Worm (Caenorhabditis elegans) whole organism, early embryonic: ENCODE data around the gene W04E12.5.

Experiments used
- B0310.2 ChIP-seq: sonication (generic microtip); optimal IDR thresholded peaks from 2 replicates; lab custom pipeline; 2016; ENCODE audit warnings: mild to moderate bottlenecking, missing genetic modification characterization, missing compliant biosample characterization
- aly-1 ChIP-seq: sonication (generic microtip); optimal IDR thresholded peaks from 2 replicates; lab custom pipeline; 2016; ENCODE audit warnings: missing genetic modification characterization, missing compliant biosample characterization
- ama-1 ChIP-seq: fragments of 150-350 bp; optimal IDR thresholded peaks from 2 replicates; lab custom pipeline; 2014
- ceh-13 ChIP-seq: fragments of 200-800 bp; sonication (Bioruptor generic); optimal IDR thresholded peaks from 2 replicates; lab custom pipeline; 2018; ENCODE audit warnings: mild to moderate bottlenecking, missing genetic modification characterization, missing compliant biosample characterization
- ceh-36 ChIP-seq: sonication (generic microtip); optimal IDR thresholded peaks from 2 replicates; lab custom pipeline; 2016; ENCODE audit warnings: missing genetic modification characterization, inconsistent platforms, missing compliant biosample characterization
- flt-1 ChIP-seq: fragments of 200-800 bp; sonication (Bioruptor generic); IDR thresholded peaks from 2 replicates; pipeline ENCODE4 v1.3.6; 2022; ENCODE audit warnings: missing genetic modification characterization, missing compliant biosample characterization
- hmbx-1 ChIP-seq: sonication (generic microtip); optimal IDR thresholded peaks from 2 replicates; lab custom pipeline; 2016; ENCODE audit warnings: mild to moderate bottlenecking, missing genetic modification characterization, missing compliant biosample characterization
- hmg-4 ChIP-seq: fragments of 200-800 bp; sonication (Bioruptor generic); optimal IDR thresholded peaks from 2 replicates; lab custom pipeline; 2018; ENCODE audit warnings: mild to moderate bottlenecking, missing genetic modification characterization, missing compliant biosample characterization
- pes-1 ChIP-seq: fragments of 200-800 bp; sonication (Bioruptor generic); IDR thresholded peaks from 2 replicates; pipeline ENCODE4 v1.3.6; 2022; ENCODE audit warnings: missing genetic modification reagents, missing genetic modification characterization, missing compliant biosample characterization
- scrt-1 ChIP-seq: fragments of 200-800 bp; sonication (Bioruptor generic); IDR thresholded peaks from 2 replicates; pipeline ENCODE4 v1.3.6; 2022; ENCODE audit warnings: missing genetic modification characterization, missing compliant biosample characterization
- sea-1 ChIP-seq: fragments of 200-800 bp; sonication (Bioruptor generic); conservative IDR thresholded peaks from 2 replicates; pipeline ENCODE4 v1.3.6; 2022; ENCODE audit warnings: missing genetic modification characterization, missing compliant biosample characterization
- tbx-37 ChIP-seq: fragments of 200-800 bp; sonication (Bioruptor generic); conservative IDR thresholded peaks from 2 replicates; pipeline ENCODE4 v1.3.6; 2022; ENCODE audit warnings: missing genetic modification reagents, missing genetic modification characterization, missing compliant biosample characterization
- tra-4 ChIP-seq: sonication (generic microtip); optimal IDR thresholded peaks from 2 replicates; lab custom pipeline; 2017; ENCODE audit warnings: missing genetic modification characterization, missing compliant biosample characterization

ce11 chrV:19717933-19718332 lies 28.0 kb upstream of the W04E12.5 start:
- TF ChIP-seq ama-1 = no peak
- TF ChIP-seq ceh-36 (tag; lab: Kevin White, UChicago) = no peak
- TF ChIP-seq hmbx-1 (tag; lab: Kevin White, UChicago) = no peak
- no peak for TF ChIP-seq flt-1 (GFP tag; lab: Robert Waterston, UW)
- no peak for TF ChIP-seq sea-1 (GFP tag; lab: Robert Waterston, UW)
- no peak for TF ChIP-seq ceh-13
- no peak for TF ChIP-seq B0310.2
- no peak for TF ChIP-seq aly-1 (tag; lab: Kevin White, UChicago)
- no peak for TF ChIP-seq tbx-37 (GFP tag; lab: Robert Waterston, UW)
- no peak for TF ChIP-seq hmg-4
- TF ChIP-seq pes-1 = no peak
- TF ChIP-seq tra-4 (tag; lab: Kevin White, UChicago) = no peak
- no peak for TF ChIP-seq scrt-1
